Worm (Caenorhabditis elegans) whole organism, L1 larva: ENCODE results near the gene lin-39.

Experiments
- C04F5.9 ChIP-seq: sonication (generic microtip); optimal IDR thresholded peaks from 2 replicates; lab custom pipeline; 2016; ENCODE audit warnings: missing genetic modification characterization, missing compliant biosample characterization
- Y116A8C.19 ChIP-seq: sonication (generic microtip); optimal IDR thresholded peaks from 2 replicates; lab custom pipeline; 2016; ENCODE audit warnings: missing compliant biosample characterization, missing genetic modification characterization, borderline replicate concordance
- isw-1 ChIP-seq: fragments of 200-800 bp; sonication (Bioruptor generic); IDR thresholded peaks from 2 replicates; pipeline ENCODE4 v1.3.6; 2022; ENCODE audit warnings: missing genetic modification characterization, missing compliant biosample characterization
- nhr-12 ChIP-seq: sonication (generic microtip); optimal IDR thresholded peaks from 2 replicates; lab custom pipeline; 2017; ENCODE audit warnings: missing biosample characterization, missing genetic modification characterization
- skn-1 ChIP-seq: fragments of 150-350 bp; optimal IDR thresholded peaks from 2 replicates; lab custom pipeline; 2014; ENCODE audit warnings: missing biosample characterization, missing genetic modification characterization

- TF ChIP-seq skn-1 (tag; lab: Kevin White, UChicago) (no peak), nhr-12 (tag; lab: Kevin White, UChicago) (no peak), isw-1 (GFP tag; lab: Robert Waterston, UW) (no peak), C04F5.9 (tag; lab: Kevin White, UChicago) (no peak), Y116A8C.19 (tag; lab: Kevin White, UChicago) (no peak)
Observed at ce11 chrIII:7550979-7551378, 14.5 kb upstream of the lin-39 start.
